Fruit fly (Drosophila melanogaster) whole organism, embryonic: ENCODE data around the gene CG42764.

ENCODE experiments used
- ATbp ChIP-seq: fragments of 200-800 bp; sonication (Bioruptor generic); optimal IDR thresholded peaks from 2 replicates; lab custom pipeline; 2017; ENCODE audit warnings: missing biosample characterization, mild to moderate bottlenecking, missing genetic modification characterization, missing genetic modification reagents
- Atf3 ChIP-seq: fragments of 200-800 bp; sonication (Bioruptor generic); optimal IDR thresholded peaks from 3 replicates; lab custom pipeline; 2016; ENCODE audit warnings: missing biosample characterization, missing genetic modification characterization
- B-H2 ChIP-seq: fragments of 200-800 bp; sonication (Bioruptor generic); optimal IDR thresholded peaks from 2 replicates; lab custom pipeline; 2018; ENCODE audit warnings: missing biosample characterization, mild to moderate bottlenecking, missing genetic modification characterization
- CG10979 ChIP-seq: fragments of 200-800 bp; sonication (Bioruptor generic); optimal IDR thresholded peaks from 2 replicates; lab custom pipeline; 2018; ENCODE audit warnings: missing biosample characterization, mild to moderate bottlenecking, missing genetic modification characterization, moderate library complexity
- CG12104 ChIP-seq: fragments of 200-800 bp; sonication (Bioruptor generic); optimal IDR thresholded peaks from 3 replicates; lab custom pipeline; 2016; ENCODE audit warnings: missing biosample characterization, missing genetic modification characterization
- CG14710 ChIP-seq: fragments of 200-800 bp; sonication (Bioruptor generic); optimal IDR thresholded peaks from 3 replicates; lab custom pipeline; 2019; ENCODE audit warnings: missing biosample characterization, mild to moderate bottlenecking, missing genetic modification characterization, moderate library complexity
- CG15479 ChIP-seq: fragments of 200-800 bp; sonication (Bioruptor generic); optimal IDR thresholded peaks from 3 replicates; lab custom pipeline; 2019; ENCODE audit warnings: missing biosample characterization, mild to moderate bottlenecking, missing genetic modification characterization, moderate library complexity
- CG17328 ChIP-seq: fragments of 200-800 bp; sonication (Bioruptor generic); IDR thresholded peaks from 2 replicates; pipeline ENCODE4 v1.3.6; 2022; ENCODE audit warnings: missing biosample characterization, missing genetic modification characterization
- CG17361 ChIP-seq: fragments of 200-800 bp; sonication (Bioruptor generic); IDR thresholded peaks from 3 replicates; pipeline ENCODE4 v1.3.6; 2022; ENCODE audit warnings: missing biosample characterization, missing genetic modification characterization
- CG18262 ChIP-seq: fragments of 200-800 bp; optimal IDR thresholded peaks from 3 replicates; lab custom pipeline; 2019; ENCODE audit warnings: missing biosample characterization, mild to moderate bottlenecking, missing genetic modification characterization, moderate library complexity
- CG18764 ChIP-seq: fragments of 200-800 bp; sonication (Bioruptor generic); optimal IDR thresholded peaks from 3 replicates; lab custom pipeline; 2016; ENCODE audit warnings: missing biosample characterization, missing genetic modification characterization
- CG2116 ChIP-seq: fragments of 200-800 bp; sonication (Bioruptor generic); optimal IDR thresholded peaks from 3 replicates; lab custom pipeline; 2018; ENCODE audit warnings: missing biosample characterization, mild to moderate bottlenecking, missing genetic modification characterization
- CG30020 ChIP-seq: fragments of 200-800 bp; optimal IDR thresholded peaks from 2 replicates; lab custom pipeline; 2019; ENCODE audit warnings: missing biosample characterization, mild to moderate bottlenecking, missing genetic modification characterization, moderate library complexity
- CG31365 ChIP-seq: fragments of 200-800 bp; sonication (Bioruptor generic); optimal IDR thresholded peaks from 2 replicates; lab custom pipeline; 2018; ENCODE audit warnings: missing biosample characterization, mild to moderate bottlenecking, missing genetic modification characterization
- CG3838 ChIP-seq: fragments of 200-800 bp; sonication (Bioruptor generic); optimal IDR thresholded peaks from 3 replicates; lab custom pipeline; 2016; ENCODE audit warnings: missing biosample characterization, missing genetic modification characterization
- CG4730 ChIP-seq: fragments of 200-800 bp; sonication (Bioruptor generic); IDR thresholded peaks from 2 replicates; pipeline ENCODE4 v1.3.6; 2022; ENCODE audit warnings: missing biosample characterization, missing genetic modification characterization
- CG8388 ChIP-seq: fragments of 200-800 bp; sonication (Bioruptor generic); optimal IDR thresholded peaks from 2 replicates; lab custom pipeline; 2019; ENCODE audit warnings: missing biosample characterization, mild to moderate bottlenecking, missing genetic modification characterization, moderate library complexity
- CG8944 ChIP-seq: fragments of 200-800 bp; sonication (Bioruptor generic); optimal IDR thresholded peaks from 3 replicates; lab custom pipeline; 2016; ENCODE audit warnings: missing biosample characterization, missing genetic modification characterization
- CHES-1-like ChIP-seq: fragments of 200-800 bp; sonication (Bioruptor generic); optimal IDR thresholded peaks from 2 replicates; lab custom pipeline; 2016; ENCODE audit warnings: missing biosample characterization, missing genetic modification characterization
- Camta ChIP-seq: fragments of 200-800 bp; sonication (Bioruptor generic); optimal IDR thresholded peaks from 2 replicates; lab custom pipeline; 2016; ENCODE audit warnings: missing biosample characterization, missing genetic modification characterization
- Dek ChIP-seq: fragments of 200-800 bp; sonication (Bioruptor generic); optimal IDR thresholded peaks from 3 replicates; lab custom pipeline; 2019; ENCODE audit warnings: missing biosample characterization, mild to moderate bottlenecking, missing genetic modification characterization, moderate library complexity
- Dip2 ChIP-seq: fragments of 200-800 bp; sonication (Bioruptor generic); IDR thresholded peaks from 2 replicates; pipeline ENCODE4 v1.3.6; 2022; ENCODE audit warnings: missing biosample characterization, missing genetic modification characterization
- Dll ChIP-seq: fragments of 200-800 bp; sonication (Bioruptor generic); IDR thresholded peaks from 4 replicates; pipeline ENCODE4 v1.3.6; 2022; ENCODE audit warnings: missing biosample characterization, missing genetic modification characterization; ENCODE audit not compliant: partially characterized antibody
- E2f1 ChIP-seq: fragments of 200-800 bp; sonication (Bioruptor generic); IDR thresholded peaks from 2 replicates; pipeline ENCODE4 v1.3.6; 2022; ENCODE audit warnings: missing biosample characterization, missing genetic modification characterization
- HLH54F ChIP-seq: fragments of 200-800 bp; sonication (Bioruptor generic); optimal IDR thresholded peaks from 3 replicates; lab custom pipeline; 2016; ENCODE audit warnings: missing biosample characterization, missing genetic modification characterization
- HLHmδ ChIP-seq: fragments of 200-800 bp; sonication (Bioruptor generic); optimal IDR thresholded peaks from 2 replicates; lab custom pipeline; 2018; ENCODE audit warnings: missing biosample characterization, mild to moderate bottlenecking, missing genetic modification characterization, moderate library complexity
- Hr39 ChIP-seq: fragments of >200 bp; optimal IDR thresholded peaks from 2 replicates; lab custom pipeline; 2017
- Jarid2 ChIP-seq: fragments of 200-800 bp; sonication (Bioruptor generic); optimal IDR thresholded peaks from 3 replicates; lab custom pipeline; 2017; ENCODE audit warnings: mild to moderate bottlenecking, missing biosample characterization, missing genetic modification reagents, missing genetic modification characterization
- Lpt ChIP-seq: fragments of >200 bp; optimal IDR thresholded peaks from 2 replicates; lab custom pipeline; 2018; ENCODE audit warnings: missing biosample characterization, missing genetic modification characterization
- Poxn ChIP-seq: fragments of 200-800 bp; sonication (Bioruptor generic); IDR thresholded peaks from 2 replicates; pipeline ENCODE4 v1.3.6; 2022; ENCODE audit warnings: missing biosample characterization, missing genetic modification characterization
- Ptx1 ChIP-seq: fragments of 200-800 bp; sonication (Bioruptor generic); IDR thresholded peaks from 2 replicates; pipeline ENCODE4 v1.3.6; 2022; ENCODE audit warnings: missing biosample characterization, missing genetic modification characterization
- Ravus ChIP-seq: fragments of 200-800 bp; sonication (Bioruptor generic); IDR thresholded peaks from 2 replicates; pipeline ENCODE4 v1.3.6; 2022; ENCODE audit warnings: missing biosample characterization, missing genetic modification characterization
- Scr ChIP-seq: fragments of 200-800 bp; sonication (Bioruptor generic); IDR thresholded peaks from 2 replicates; pipeline ENCODE4 v1.3.6; 2022; ENCODE audit warnings: missing biosample characterization, missing genetic modification characterization; ENCODE audit not compliant: partially characterized antibody
- Sry-β ChIP-seq: fragments of 200-800 bp; sonication (Bioruptor generic); optimal IDR thresholded peaks from 2 replicates; lab custom pipeline; 2018; ENCODE audit warnings: missing biosample characterization, mild to moderate bottlenecking, missing genetic modification characterization, moderate library complexity
- Ssrp ChIP-seq: fragments of 200-800 bp; sonication (Bioruptor generic); optimal IDR thresholded peaks from 2 replicates; lab custom pipeline; 2018; ENCODE audit warnings: missing biosample characterization, mild to moderate bottlenecking, missing genetic modification characterization, moderate library complexity
- TFAM ChIP-seq: fragments of 200-800 bp; sonication (Bioruptor generic); optimal IDR thresholded peaks from 2 replicates; lab custom pipeline; 2017; ENCODE audit warnings: missing biosample characterization, missing genetic modification characterization, inconsistent platforms
- aop ChIP-seq: fragments of 200-800 bp; sonication (Bioruptor generic); IDR thresholded peaks from 2 replicates; pipeline ENCODE4 v1.3.6; 2022; ENCODE audit warnings: missing biosample characterization, missing genetic modification characterization
- btn ChIP-seq: fragments of 200-800 bp; sonication (Bioruptor generic); optimal IDR thresholded peaks from 2 replicates; lab custom pipeline; 2016; ENCODE audit warnings: missing biosample characterization, missing genetic modification characterization
- crol ChIP-seq: fragments of 200-800 bp; sonication (Bioruptor generic); IDR thresholded peaks from 2 replicates; pipeline ENCODE4 v1.3.6; 2022; ENCODE audit warnings: missing biosample characterization, missing genetic modification characterization
- gro ChIP-seq: fragments of 200-800 bp; sonication (Bioruptor generic); optimal IDR thresholded peaks from 2 replicates; lab custom pipeline; 2016; ENCODE audit warnings: missing biosample characterization, missing genetic modification characterization
- lola ChIP-seq, 3 experiments: fragments of >200 bp in 2 of 3; fragments of 200-800 bp in 1 of 3; sonication (Bioruptor generic) in 1 of 3; optimal IDR thresholded peaks; 2 replicates each; lab custom pipeline; 2017 to 2019; ENCODE audit warnings: missing biosample characterization in 3 of 3, missing genetic modification characterization in 3 of 3, mild to moderate bottlenecking in 1 of 3, moderate library complexity in 1 of 3
- luna ChIP-seq: fragments of 200-800 bp; sonication (Bioruptor generic); optimal IDR thresholded peaks from 2 replicates; lab custom pipeline; 2016; ENCODE audit warnings: missing biosample characterization, missing genetic modification characterization
- nau ChIP-seq: fragments of 200-800 bp; sonication (Bioruptor generic); optimal IDR thresholded peaks from 3 replicates; lab custom pipeline; 2017; ENCODE audit warnings: missing biosample characterization, mild to moderate bottlenecking, missing genetic modification characterization, missing genetic modification reagents
- nom ChIP-seq: fragments of 200-800 bp; sonication (Bioruptor generic); optimal IDR thresholded peaks from 2 replicates; lab custom pipeline; 2017; ENCODE audit warnings: missing biosample characterization, missing genetic modification characterization, mild to moderate bottlenecking, moderate library complexity, missing genetic modification reagents
- oc ChIP-seq: fragments of 200-800 bp; sonication (Bioruptor generic); optimal IDR thresholded peaks from 2 replicates; lab custom pipeline; 2018; ENCODE audit warnings: missing biosample characterization, mild to moderate bottlenecking, missing genetic modification characterization, moderate library complexity
- prd ChIP-seq, 3 experiments: fragments of >200 bp in 2 of 3; fragments of 200-800 bp in 1 of 3; sonication (Bioruptor generic) in 1 of 3; optimal IDR thresholded peaks in 2 of 3; IDR thresholded peaks in 1 of 3; 2 replicates in 2 of 3; 3 replicates in 1 of 3; pipeline versions ENCODE4 v1.3.6 to Lab custom; 2017 to 2022; ENCODE audit warnings: missing biosample characterization in 1 of 3, missing genetic modification characterization in 1 of 3
- sd ChIP-seq: fragments of 200-800 bp; sonication (Bioruptor generic); optimal IDR thresholded peaks from 3 replicates; lab custom pipeline; 2018; ENCODE audit warnings: missing biosample characterization, mild to moderate bottlenecking, missing genetic modification characterization, moderate library complexity
- wor ChIP-seq: fragments of 200-800 bp; sonication (Bioruptor generic); IDR thresholded peaks from 2 replicates; pipeline ENCODE4 v1.3.6; 2022; ENCODE audit warnings: missing biosample characterization, missing genetic modification characterization
- zen2 ChIP-seq: fragments of 200-800 bp; sonication (Bioruptor generic); IDR thresholded peaks from 3 replicates; pipeline ENCODE4 v1.3.6; 2022; ENCODE audit warnings: missing biosample characterization, missing genetic modification characterization; ENCODE audit not compliant: partially characterized antibody

Gene CG42764

dm6 chr3L:20497124-20497996 is 31.5 kb upstream of the CG42764 start, which contains the start of gene CG32425 (continued):
- TF ChIP-seq HLHmδ (no peak), nau (no peak), Camta (GFP tag; lab: Kevin White, UChicago) (no peak), luna (GFP tag; lab: Kevin White, UChicago) (no peak), Hr39 (lab: Kevin White, UChicago) (no peak), CG8944 (GFP tag; lab: Kevin White, UChicago) (no peak), Jarid2 (GFP tag; lab: Kevin White, UChicago) (no peak), CG3838 (GFP tag; lab: Kevin White, UChicago) (no peak), HLH54F (no peak), B-H2 (GFP tag; lab: Kevin White, UChicago) (no peak), prd (optimal IDR thresholded peaks at IDR 0.05; lab: Kevin White, UChicago) (no peak), prd (GFP tag; IDR thresholded peaks at IDR 0.05; lab: Robert Waterston, UW) (no peak), oc (no peak), Scr (GFP tag; lab: Robert Waterston, UW) (no peak), CG10979 (tag; lab: Kevin White, UChicago) (no peak), ATbp (GFP tag; lab: Kevin White, UChicago) (no peak), TFAM (no peak), Dip2 (no peak), Dll (GFP tag; lab: Robert Waterston, UW) (0 out of 4 replicates have a peak, but pooled peaks have one; percentile 26), CG15479 (no peak), Ssrp (no peak), crol (no peak), CG4730 (GFP tag; lab: Robert Waterston, UW) (no peak), sd (tag; lab: Kevin White, UChicago) (no peak), nom (peak; percentile 7), CG14710 (tag; lab: Kevin White, UChicago) (peak; percentile 28), CG17328 (GFP tag; lab: Robert Waterston, UW) (no peak), zen2 (GFP tag; lab: Robert Waterston, UW) (no peak), CG30020 (peak; percentile 14), Atf3 (GFP tag; lab: Kevin White, UChicago) (no peak), CG2116 (GFP tag; lab: Kevin White, UChicago) (peak; percentile 44), Lpt (GFP tag; lab: Kevin White, UChicago) (no peak), Poxn (GFP tag; lab: Robert Waterston, UW) (no peak), aop (GFP tag; lab: Robert Waterston, UW) (no peak), CG31365 (tag; lab: Kevin White, UChicago) (no peak), Ravus (GFP tag; lab: Robert Waterston, UW) (no peak), Sry-β (peak; percentile 64), lola (GFP tag; optimal IDR thresholded peaks at IDR 0.05; lab: Kevin White, UChicago) (no peak), CHES-1-like (GFP tag; lab: Kevin White, UChicago) (no peak), wor (GFP tag; lab: Robert Waterston, UW) (no peak), E2f1 (GFP tag; lab: Robert Waterston, UW) (no peak), CG18764 (GFP tag; lab: Kevin White, UChicago) (no peak), Ptx1 (GFP tag; lab: Robert Waterston, UW) (no peak), gro (GFP tag; lab: Kevin White, UChicago) (peak; percentile 36), CG12104 (GFP tag; lab: Kevin White, UChicago) (no peak), Dek (tag; lab: Kevin White, UChicago) (peak; percentile 2), btn (no peak), CG8388 (no peak), CG18262 (tag; lab: Kevin White, UChicago) (peak; percentile 17), CG17361 (0 out of 3 replicates have a peak, but pooled peaks have one; percentile 21)
